Fruit fly (Drosophila melanogaster): Measurements from ENCODE around the gene CG32213.

- TF ChIP-seq CG32772 (GFP tag; IDR thresholded peaks at IDR 0.05) (no peak), CG17802 (tag; optimal IDR thresholded peaks at IDR 0.05) (no peak), CG16779 (GFP tag; IDR thresholded peaks at IDR 0.05) (no peak), fd96Cb (tag; optimal IDR thresholded peaks at IDR 0.05) (no peak), nerfin-2 (GFP tag; IDR thresholded peaks at IDR 0.05; ENCODE audit: partially characterized antibody) (no peak), CrebB (tag; optimal IDR thresholded peaks at IDR 0.05) (no peak), CG16815 (GFP tag; optimal IDR thresholded peaks at IDR 0.05) (no peak), Abd-B (GFP tag; optimal IDR thresholded peaks at IDR 0.05) (no peak)
These were observed 5.6 kb downstream of the CG32213 start for dm6 chr3L:19481209-19481608.

Data from whole organism, embryonic.